Worm (Caenorhabditis elegans): ENCODE results near the gene asns-2.

ce11 chrX:8745524-8745923 is 5.2 kb downstream of the asns-2 start:
- no peak for TF ChIP-seq nhr-28 (tag; optimal IDR thresholded peaks at IDR 0.05)
- no peak for TF ChIP-seq nhr-237 (tag; optimal IDR thresholded peaks at IDR 0.05)
